Worm (Caenorhabditis elegans) whole organism, L2 larva: ENCODE measurements around the gene ser-7.

Source experiments
- elt-1 ChIP-seq: fragments of 150-350 bp; optimal IDR thresholded peaks from 2 replicates; lab custom pipeline; 2014; ENCODE audit warnings: missing biosample characterization, missing genetic modification characterization
- nhr-129 ChIP-seq: fragments of 150-350 bp; optimal IDR thresholded peaks from 2 replicates; lab custom pipeline; 2014; ENCODE audit warnings: missing biosample characterization, missing genetic modification characterization
- sem-4 ChIP-seq: fragments of 150-350 bp; optimal IDR thresholded peaks from 2 replicates; lab custom pipeline; 2014; ENCODE audit warnings: missing biosample characterization, missing genetic modification reagents, missing genetic modification characterization
- unc-55 ChIP-seq: fragments of 150-350 bp; sonication (generic microtip); optimal IDR thresholded peaks from 3 replicates; lab custom pipeline; 2014; ENCODE audit warnings: missing biosample characterization, missing genetic modification reagents, missing genetic modification characterization
- ztf-11 ChIP-seq: sonication (generic microtip); optimal IDR thresholded peaks from 2 replicates; lab custom pipeline; 2017; ENCODE audit warnings: missing biosample characterization, missing genetic modification characterization

DNA sequence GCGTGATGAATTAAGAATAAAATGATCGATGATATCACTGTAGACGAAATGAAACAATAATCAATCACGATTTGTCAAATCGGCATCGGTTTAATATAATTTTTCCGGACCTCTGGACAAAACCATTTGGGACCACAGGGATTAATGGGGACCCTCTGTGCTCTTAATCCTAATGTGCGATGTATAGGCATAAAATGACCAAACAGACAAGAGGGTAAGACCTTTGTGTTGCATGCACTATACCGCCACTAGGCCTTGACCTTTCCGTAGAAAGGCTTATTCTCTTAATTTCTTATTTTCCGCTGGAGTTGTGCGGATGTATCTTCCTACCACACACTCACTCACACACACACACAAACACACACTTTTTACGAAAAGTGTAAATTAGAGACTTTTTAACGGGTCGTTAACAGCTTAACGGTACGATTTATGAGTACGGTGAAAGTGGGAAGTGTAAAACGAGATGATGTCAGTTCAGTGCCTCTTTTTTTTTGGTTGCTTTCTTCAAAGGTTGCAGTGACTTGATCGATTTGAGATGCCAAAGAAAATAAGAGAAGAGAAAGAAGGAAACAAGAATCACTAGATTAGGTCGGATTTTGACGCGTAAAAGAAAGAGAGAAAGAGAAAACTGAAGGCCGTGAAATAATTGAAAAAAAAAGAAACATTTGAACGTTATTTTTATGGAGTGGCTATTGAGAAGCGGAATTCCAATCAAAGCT, 31.6 kb downstream of the ser-7 start:
- TF ChIP-seq ztf-11 (tag; lab: Kevin White, UChicago): no peak
- no peak for TF ChIP-seq elt-1 (tag; lab: Kevin White, UChicago)
- no peak for TF ChIP-seq unc-55 (GFP tag; lab: Kevin White, UChicago)
- no peak for TF ChIP-seq sem-4 (tag; lab: Kevin White, UChicago)
- TF ChIP-seq nhr-129 (tag; lab: Kevin White, UChicago): no peak
